Worm (Caenorhabditis elegans): ENCODE data around the gene his-64.

DNA sequence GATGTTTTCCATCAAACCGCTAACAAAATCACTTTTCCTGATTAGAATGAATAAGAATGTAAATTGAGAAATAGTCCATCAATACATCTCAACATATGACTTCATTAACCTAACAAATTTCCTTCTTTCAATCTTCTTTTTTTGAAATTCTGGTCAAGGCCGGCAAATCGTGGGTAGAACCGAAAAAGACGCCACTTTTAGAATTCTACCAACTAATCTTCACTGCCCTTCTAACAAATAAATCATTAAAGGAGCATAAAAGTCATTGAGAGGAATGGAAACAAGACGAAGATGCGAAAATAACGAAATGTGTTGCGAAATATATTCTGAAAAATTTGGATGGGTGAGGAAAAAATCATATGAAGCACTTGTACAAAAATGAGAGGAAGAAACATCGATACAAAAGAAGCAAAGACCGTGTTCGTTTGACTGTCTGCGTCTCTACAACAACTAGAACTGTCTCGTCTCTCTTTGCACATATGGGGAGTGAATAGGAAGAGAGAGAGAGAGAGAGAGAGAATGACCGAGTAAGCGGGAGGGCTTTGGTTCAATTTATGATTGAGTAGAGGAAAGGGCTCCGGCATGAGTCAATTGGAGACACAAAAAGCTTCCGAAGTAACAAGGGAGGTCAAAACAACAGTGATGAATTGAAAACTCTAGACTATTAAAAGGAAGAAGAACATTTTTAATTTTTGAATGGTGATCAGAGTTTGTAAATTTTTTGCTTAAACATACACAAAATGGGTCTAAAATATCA is 42.9 kb upstream of the his-64 start:
- TF ChIP-seq unc-62 (GFP tag; optimal IDR thresholded peaks at IDR 0.05) (no peak), zip-8 (tag; optimal IDR thresholded peaks at IDR 0.05) (no peak), ces-1 (GFP tag; optimal IDR thresholded peaks at IDR 0.05) (peak; percentile 35), blmp-1 (tag; optimal IDR thresholded peaks at IDR 0.05) (no peak), unc-120 (tag; optimal IDR thresholded peaks at IDR 0.05; ENCODE audit: poor library complexity, severe bottlenecking) (no peak), nhr-76 (tag; optimal IDR thresholded peaks at IDR 0.05) (no peak), drap-1 (GFP tag; optimal IDR thresholded peaks at IDR 0.05) (no peak)
